Worm (Caenorhabditis elegans) whole organism, L2 larva: ENCODE results near the gene bath-4.

ENCODE experiments used
- ZK546.5 ChIP-seq: sonication (generic microtip); optimal IDR thresholded peaks from 2 replicates; lab custom pipeline; 2017; ENCODE audit warnings: missing biosample characterization, missing genetic modification characterization
- blmp-1 ChIP-seq: sonication (generic microtip); optimal IDR thresholded peaks from 2 replicates; lab custom pipeline; 2017; ENCODE audit warnings: missing genetic modification characterization, mild to moderate bottlenecking, missing compliant biosample characterization, antibody characterized with exemption, moderate library complexity; ENCODE audit not compliant: insufficient read depth
- ceh-82 ChIP-seq: fragments of 150-350 bp; optimal IDR thresholded peaks from 2 replicates; lab custom pipeline; 2014; ENCODE audit warnings: missing biosample characterization, missing genetic modification characterization
- lin-11 ChIP-seq: fragments of 150-350 bp; sonication (generic microtip); optimal IDR thresholded peaks from 2 replicates; lab custom pipeline; 2014; ENCODE audit warnings: missing biosample characterization, missing genetic modification characterization, inconsistent platforms, mixed read lengths
- mdl-1 ChIP-seq, 2 experiments: fragments of 150-350 bp in 1 of 2; sonication (generic microtip) in 1 of 2; optimal IDR thresholded peaks; 2 replicates each; lab custom pipeline; 2017; ENCODE audit warnings: missing biosample characterization in 2 of 2, missing genetic modification characterization in 2 of 2
- ztf-11 ChIP-seq: sonication (generic microtip); optimal IDR thresholded peaks from 2 replicates; lab custom pipeline; 2017; ENCODE audit warnings: missing biosample characterization, missing genetic modification characterization

DNA sequence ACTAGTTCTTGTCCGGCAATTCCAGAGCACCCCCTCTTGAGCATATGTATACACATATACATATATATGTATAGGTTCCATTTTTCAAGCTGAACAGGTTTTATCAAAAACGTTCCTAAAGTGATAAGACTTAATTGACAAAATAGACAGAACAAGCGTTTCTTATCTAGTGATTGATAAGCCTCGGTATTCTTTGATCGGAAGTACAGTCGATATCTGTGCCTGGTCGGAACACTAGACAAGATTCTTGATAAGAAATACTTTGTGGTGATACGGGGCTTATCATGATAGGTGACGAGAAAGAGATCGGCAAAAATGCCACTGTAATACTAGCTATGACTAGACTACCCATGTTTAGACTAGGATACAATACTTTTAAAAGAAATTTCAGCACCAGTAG lies 31.4 kb upstream of the bath-4 start:
- TF ChIP-seq ceh-82 (no peak), ZK546.5 (tag; lab: Kevin White, UChicago) (no peak), lin-11 (tag; lab: Kevin White, UChicago) (no peak), blmp-1 (tag; lab: Kevin White, UChicago) (no peak), ztf-11 (no peak), mdl-1 (tag; optimal IDR thresholded peaks at IDR 0.05; lab: Kevin White, UChicago) (no peak)
